Worm (Caenorhabditis elegans) whole organism, mixed stage, embryonic: ENCODE data around the gene pgl-2.

Experiments
- blmp-1 ChIP-seq: fragments of 150-350 bp; optimal IDR thresholded peaks from 2 replicates; lab custom pipeline; 2014; ENCODE audit warnings: missing biosample characterization, missing genetic modification characterization
- nhr-28 ChIP-seq: fragments of 150-350 bp; optimal IDR thresholded peaks from 2 replicates; lab custom pipeline; 2014; ENCODE audit warnings: missing biosample characterization, missing genetic modification characterization

ce11 chrIII:8622435-8622834 is 52.8 kb downstream of the pgl-2 start, which contains the start of gene ceh-16:
- TF ChIP-seq blmp-1 (tag; lab: Kevin White, UChicago) (no peak), nhr-28 (tag; lab: Kevin White, UChicago) (no peak)
